Worm (Caenorhabditis elegans) whole organism, midembryonic: Measurements from ENCODE around the gene dph-2.

Source experiments
- cog-1 ChIP-seq: sonication (generic microtip); optimal IDR thresholded peaks from 2 replicates; lab custom pipeline; 2016; ENCODE audit warnings: missing genetic modification characterization, missing compliant biosample characterization
- flt-1 ChIP-seq: fragments of 200-800 bp; sonication (Bioruptor generic); IDR thresholded peaks from 2 replicates; pipeline ENCODE4 v1.3.6; 2022; ENCODE audit warnings: missing genetic modification characterization, missing compliant biosample characterization
- klf-2 ChIP-seq: fragments of 200-800 bp; sonication (Bioruptor generic); conservative IDR thresholded peaks from 2 replicates; pipeline ENCODE4 v1.3.6; 2022; ENCODE audit warnings: missing genetic modification reagents, missing genetic modification characterization, missing compliant biosample characterization
- med-1 ChIP-seq: sonication (generic microtip); optimal IDR thresholded peaks from 2 replicates; lab custom pipeline; 2017; ENCODE audit warnings: missing genetic modification characterization, mild to moderate bottlenecking, missing compliant biosample characterization, antibody characterized with exemption, missing genetic modification reagents; ENCODE audit not compliant: insufficient read depth
- tab-1 ChIP-seq: fragments of 200-800 bp; sonication (Bioruptor generic); IDR thresholded peaks from 2 replicates; pipeline ENCODE4 v1.3.6; 2022; ENCODE audit warnings: missing genetic modification characterization, missing compliant biosample characterization
- ztf-23 ChIP-seq: fragments of 200-800 bp; sonication (Bioruptor generic); IDR thresholded peaks from 2 replicates; pipeline ENCODE4 v1.3.6; 2022; ENCODE audit warnings: missing genetic modification reagents, missing genetic modification characterization, missing compliant biosample characterization
- ztf-29 ChIP-seq: fragments of 200-800 bp; sonication (Bioruptor generic); IDR thresholded peaks from 2 replicates; pipeline ENCODE4 v1.3.6; 2022; ENCODE audit warnings: missing genetic modification reagents, missing genetic modification characterization, missing compliant biosample characterization

ce11 chrII:10653559-10653958 is 60.5 kb downstream of the dph-2 start:
- TF ChIP-seq flt-1 (GFP tag; lab: Robert Waterston, UW), result no peak
- no peak for TF ChIP-seq tab-1
- TF ChIP-seq ztf-29 (GFP tag; lab: Robert Waterston, UW), result no peak
- no peak for TF ChIP-seq med-1 (GFP tag; lab: Kevin White, UChicago)
- no peak for TF ChIP-seq cog-1 (tag; lab: Kevin White, UChicago)
- TF ChIP-seq ztf-23, result no peak
- no peak for TF ChIP-seq klf-2
